Worm (Caenorhabditis elegans) whole organism, L1 larva: ENCODE results near the gene rps-2.

Source experiments
- elt-2 ChIP-seq: sonication (generic microtip); optimal IDR thresholded peaks from 2 replicates; lab custom pipeline; 2016; ENCODE audit warnings: missing genetic modification characterization, mild to moderate bottlenecking, inconsistent platforms, missing compliant biosample characterization, missing genetic modification reagents
- fkh-10 ChIP-seq: sonication (generic microtip); optimal IDR thresholded peaks from 2 replicates; lab custom pipeline; 2017; ENCODE audit warnings: missing biosample characterization, missing genetic modification reagents, missing genetic modification characterization
- hlh-4 ChIP-seq: sonication (generic microtip); optimal IDR thresholded peaks from 2 replicates; lab custom pipeline; 2016; ENCODE audit warnings: mild to moderate bottlenecking, missing genetic modification characterization, missing compliant biosample characterization
- lin-39 ChIP-seq: fragments of 150-350 bp; optimal IDR thresholded peaks from 2 replicates; lab custom pipeline; 2014; ENCODE audit warnings: missing biosample characterization, missing genetic modification reagents, missing genetic modification characterization
- nhr-12 ChIP-seq: sonication (generic microtip); optimal IDR thresholded peaks from 2 replicates; lab custom pipeline; 2017; ENCODE audit warnings: missing biosample characterization, missing genetic modification characterization
- nhr-28 ChIP-seq: fragments of 150-350 bp; optimal IDR thresholded peaks from 2 replicates; lab custom pipeline; 2014; ENCODE audit warnings: missing biosample characterization, missing genetic modification characterization
- pag-3 ChIP-seq: sonication (generic microtip); optimal IDR thresholded peaks from 2 replicates; lab custom pipeline; 2017; ENCODE audit warnings: missing genetic modification characterization, mild to moderate bottlenecking, missing compliant biosample characterization, antibody characterized with exemption, borderline replicate concordance; ENCODE audit not compliant: insufficient read depth
- zip-4 ChIP-seq: fragments of 200-800 bp; sonication (Bioruptor generic); optimal IDR thresholded peaks from 2 replicates; lab custom pipeline; 2018; ENCODE audit warnings: mild to moderate bottlenecking, missing genetic modification characterization, moderate library complexity, missing compliant biosample characterization

DNA sequence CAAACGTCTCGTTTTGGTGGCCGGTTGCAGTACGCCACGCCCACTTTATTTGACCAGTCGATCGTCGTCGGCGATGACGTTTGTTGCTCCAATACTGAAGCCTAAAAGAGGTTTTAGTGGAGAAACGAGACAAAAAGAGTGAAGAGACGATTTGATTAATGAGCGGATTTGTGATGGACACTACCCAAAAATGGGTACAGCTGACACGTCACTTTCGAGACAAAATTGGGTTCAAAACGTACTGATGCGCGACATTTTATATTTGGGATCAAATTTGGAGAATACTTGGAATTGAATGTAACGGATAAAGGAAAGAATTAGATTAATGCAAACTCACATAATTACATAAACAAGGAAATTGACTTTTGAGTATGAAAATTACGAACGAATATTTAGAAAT lies 28.7 kb downstream of the rps-2 start, which contains the start of gene ilys-4:
- TF ChIP-seq nhr-12 (tag; lab: Kevin White, UChicago), result no peak
- no peak for TF ChIP-seq elt-2 (tag; lab: Kevin White, UChicago)
- TF ChIP-seq zip-4, result no peak
- no peak for TF ChIP-seq lin-39
- TF ChIP-seq pag-3, result no peak
- no peak for TF ChIP-seq fkh-10 (GFP tag; lab: Kevin White, UChicago)
- no peak for TF ChIP-seq nhr-28 (tag; lab: Kevin White, UChicago)
- TF ChIP-seq hlh-4 (tag; lab: Kevin White, UChicago), result no peak
